Worm (Caenorhabditis elegans) whole organism, late embryonic: ENCODE measurements around the gene alg-1.

Experiments
- C38D4.7 ChIP-seq: fragments of 200-800 bp; sonication (Bioruptor generic); optimal IDR thresholded peaks from 2 replicates; lab custom pipeline; 2018; ENCODE audit warnings: mild to moderate bottlenecking, missing genetic modification characterization, moderate library complexity, missing compliant biosample characterization
- K02D7.2 ChIP-seq: sonication (generic microtip); optimal IDR thresholded peaks from 2 replicates; lab custom pipeline; 2017; ENCODE audit warnings: mild to moderate bottlenecking, missing genetic modification characterization, missing compliant biosample characterization
- ahr-1 ChIP-seq: sonication (generic microtip); optimal IDR thresholded peaks from 2 replicates; lab custom pipeline; 2016; ENCODE audit warnings: missing genetic modification characterization, missing compliant biosample characterization
- ama-1 ChIP-seq: fragments of 150-350 bp; optimal IDR thresholded peaks from 2 replicates; lab custom pipeline; 2014
- ceh-14 ChIP-seq: sonication (generic microtip); optimal IDR thresholded peaks from 2 replicates; lab custom pipeline; 2016; ENCODE audit warnings: missing genotype, missing genetic modification characterization, missing compliant biosample characterization
- ceh-18 ChIP-seq: sonication (generic microtip); optimal IDR thresholded peaks from 2 replicates; lab custom pipeline; 2016; ENCODE audit warnings: missing genetic modification characterization, missing compliant biosample characterization
- ceh-19 ChIP-seq: fragments of 200-800 bp; sonication (Bioruptor generic); optimal IDR thresholded peaks from 2 replicates; lab custom pipeline; 2018; ENCODE audit warnings: mild to moderate bottlenecking, missing genetic modification characterization, missing compliant biosample characterization
- ceh-22 ChIP-seq: sonication (generic microtip); optimal IDR thresholded peaks from 2 replicates; lab custom pipeline; 2017; ENCODE audit warnings: missing biosample characterization, missing genetic modification characterization
- ceh-30 ChIP-seq: fragments of 150-350 bp; optimal IDR thresholded peaks from 2 replicates; lab custom pipeline; 2014; ENCODE audit warnings: missing biosample characterization, missing genetic modification characterization
- ceh-31 ChIP-seq: sonication (generic microtip); optimal IDR thresholded peaks from 2 replicates; lab custom pipeline; 2016; ENCODE audit warnings: missing genetic modification characterization, missing compliant biosample characterization
- ceh-45 ChIP-seq: fragments of 200-800 bp; sonication (Bioruptor generic); IDR thresholded peaks from 2 replicates; pipeline ENCODE4 v1.3.6; 2022; ENCODE audit warnings: missing genetic modification reagents, missing genetic modification characterization, missing compliant biosample characterization
- ceh-6 ChIP-seq: fragments of 200-800 bp; sonication (Bioruptor generic); optimal IDR thresholded peaks from 2 replicates; lab custom pipeline; 2018; ENCODE audit warnings: mild to moderate bottlenecking, missing genetic modification characterization, missing compliant biosample characterization
- ceh-9 ChIP-seq: sonication (generic microtip); optimal IDR thresholded peaks from 2 replicates; lab custom pipeline; 2016; ENCODE audit warnings: mild to moderate bottlenecking, missing genetic modification characterization, inconsistent platforms, missing compliant biosample characterization
- dmd-4 ChIP-seq: sonication (generic microtip); optimal IDR thresholded peaks from 2 replicates; lab custom pipeline; 2016; ENCODE audit warnings: borderline replicate concordance, missing genetic modification characterization, missing compliant biosample characterization
- elt-4 ChIP-seq: sonication (generic microtip); optimal IDR thresholded peaks from 2 replicates; lab custom pipeline; 2016; ENCODE audit warnings: missing genetic modification characterization, missing compliant biosample characterization
- ets-4 ChIP-seq: sonication (generic microtip); optimal IDR thresholded peaks from 2 replicates; lab custom pipeline; 2016; ENCODE audit warnings: missing genetic modification characterization, missing compliant biosample characterization
- eyg-1 ChIP-seq: sonication (generic microtip); optimal IDR thresholded peaks from 2 replicates; lab custom pipeline; 2016; ENCODE audit warnings: missing genotype, missing genetic modification characterization, missing compliant biosample characterization
- fax-1 ChIP-seq: sonication (generic microtip); optimal IDR thresholded peaks from 2 replicates; lab custom pipeline; 2016; ENCODE audit warnings: missing genotype, missing genetic modification characterization, missing compliant biosample characterization
- fkh-10 ChIP-seq: fragments of 150-350 bp; optimal IDR thresholded peaks from 2 replicates; lab custom pipeline; 2014; ENCODE audit warnings: missing biosample characterization, missing genetic modification reagents, missing genetic modification characterization
- fkh-6 ChIP-seq: sonication (generic microtip); optimal IDR thresholded peaks from 2 replicates; lab custom pipeline; 2016; ENCODE audit warnings: missing genetic modification characterization, missing compliant biosample characterization
- gmeb-2 ChIP-seq: sonication (generic microtip); optimal IDR thresholded peaks from 2 replicates; lab custom pipeline; 2016; ENCODE audit warnings: missing genetic modification characterization, inconsistent platforms, missing compliant biosample characterization
- hlh-13 ChIP-seq: fragments of 200-800 bp; sonication (Bioruptor generic); optimal IDR thresholded peaks from 2 replicates; lab custom pipeline; 2018; ENCODE audit warnings: mild to moderate bottlenecking, missing genetic modification characterization, missing compliant biosample characterization
- hlh-30 ChIP-seq: sonication (generic microtip); optimal IDR thresholded peaks from 2 replicates; lab custom pipeline; 2017; ENCODE audit warnings: antibody characterized with exemption, missing genetic modification characterization, missing compliant biosample characterization; ENCODE audit not compliant: insufficient read depth
- lim-6 ChIP-seq: sonication (generic microtip); optimal IDR thresholded peaks from 2 replicates; lab custom pipeline; 2016; ENCODE audit warnings: missing genetic modification characterization, missing compliant biosample characterization
- lin-11 ChIP-seq: fragments of 200-800 bp; sonication (Bioruptor generic); optimal IDR thresholded peaks from 2 replicates; lab custom pipeline; 2018; ENCODE audit warnings: mild to moderate bottlenecking, missing genetic modification characterization, missing compliant biosample characterization
- mec-3 ChIP-seq: sonication (generic microtip); optimal IDR thresholded peaks from 2 replicates; lab custom pipeline; 2016; ENCODE audit warnings: borderline replicate concordance, missing genetic modification characterization, missing compliant biosample characterization
- nhr-232 ChIP-seq: sonication (generic microtip); optimal IDR thresholded peaks from 2 replicates; lab custom pipeline; 2016; ENCODE audit warnings: missing genetic modification characterization, missing compliant biosample characterization
- npax-4 ChIP-seq: sonication (generic microtip); optimal IDR thresholded peaks from 2 replicates; lab custom pipeline; 2016; ENCODE audit warnings: missing genetic modification characterization, missing compliant biosample characterization
- pag-3 ChIP-seq: sonication (generic microtip); optimal IDR thresholded peaks from 2 replicates; lab custom pipeline; 2016; ENCODE audit warnings: missing compliant biosample characterization, missing genetic modification characterization, borderline replicate concordance
- pha-2 ChIP-seq: sonication (generic microtip); optimal IDR thresholded peaks from 2 replicates; lab custom pipeline; 2017; ENCODE audit warnings: mild to moderate bottlenecking, missing genetic modification characterization, missing compliant biosample characterization
- pha-4 ChIP-seq: fragments of 150-350 bp; optimal IDR thresholded peaks from 2 replicates; lab custom pipeline; 2018; ENCODE audit warnings: missing biosample characterization, missing genetic modification reagents, missing genetic modification characterization
- pqm-1 ChIP-seq: sonication (generic microtip); optimal IDR thresholded peaks from 2 replicates; lab custom pipeline; 2016; ENCODE audit warnings: missing genetic modification characterization, missing compliant biosample characterization
- sdc-2 ChIP-seq: sonication (generic microtip); optimal IDR thresholded peaks from 2 replicates; lab custom pipeline; 2016; ENCODE audit warnings: missing genotype, missing genetic modification characterization, missing compliant biosample characterization
- syd-9 ChIP-seq: sonication (generic microtip); optimal IDR thresholded peaks from 2 replicates; lab custom pipeline; 2016; ENCODE audit warnings: mild to moderate bottlenecking, missing genetic modification characterization, moderate library complexity, missing compliant biosample characterization
- tbx-7 ChIP-seq: sonication (generic microtip); optimal IDR thresholded peaks from 2 replicates; lab custom pipeline; 2016; ENCODE audit warnings: missing genotype, missing genetic modification characterization, missing compliant biosample characterization
- unc-3 ChIP-seq, 2 experiments: fragments of 200-800 bp in 1 of 2; sonication (Bioruptor generic) in 1 of 2; sonication (generic microtip) in 1 of 2; conservative IDR thresholded peaks in 1 of 2; optimal IDR thresholded peaks in 1 of 2; 2 replicates each; pipeline versions ENCODE4 v1.3.6 to Lab custom; 2016 to 2022; ENCODE audit warnings: missing compliant biosample characterization in 2 of 2, missing genetic modification characterization in 2 of 2, missing genetic modification reagents in 1 of 2
- unc-42 ChIP-seq: sonication (generic microtip); optimal IDR thresholded peaks from 2 replicates; lab custom pipeline; 2016; ENCODE audit warnings: missing genotype, missing genetic modification characterization, missing compliant biosample characterization
- unc-55 ChIP-seq: sonication (generic microtip); optimal IDR thresholded peaks from 2 replicates; lab custom pipeline; 2017; ENCODE audit warnings: missing biosample characterization, missing genetic modification reagents, missing genetic modification characterization
- unc-86 ChIP-seq: sonication (generic microtip); optimal IDR thresholded peaks from 2 replicates; lab custom pipeline; 2016; ENCODE audit warnings: missing genetic modification characterization, missing compliant biosample characterization
- ztf-16 ChIP-seq: sonication (generic microtip); optimal IDR thresholded peaks from 2 replicates; lab custom pipeline; 2017; ENCODE audit warnings: missing genetic modification characterization, missing compliant biosample characterization

The alg-1 gene

DNA sequence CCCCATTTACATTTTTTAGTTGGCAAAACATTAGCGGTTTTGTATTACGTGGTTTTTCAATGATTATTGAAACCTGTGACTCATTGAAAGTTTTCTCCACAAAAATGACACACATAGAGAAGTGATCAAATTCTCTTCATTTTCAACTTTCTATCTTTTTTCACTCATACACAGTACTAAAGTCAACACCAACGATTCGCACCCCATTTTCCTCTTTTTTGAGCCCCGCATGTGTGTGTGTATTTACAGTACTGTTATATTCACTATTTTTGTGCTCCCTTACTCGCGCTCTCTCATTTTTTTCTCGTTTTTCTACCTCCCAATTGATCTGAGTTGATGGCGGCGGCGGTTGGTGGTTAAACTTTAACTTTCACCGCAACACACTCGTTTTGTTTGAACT is 9.5 kb downstream of the alg-1 start:
- no peak for TF ChIP-seq unc-3 (GFP tag; conservative IDR thresholded peaks at IDR 0.05; lab: Robert Waterston, UW)
- TF ChIP-seq unc-3 (tag; optimal IDR thresholded peaks at IDR 0.05; lab: Kevin White, UChicago) = no peak
- TF ChIP-seq C38D4.7 (GFP tag; lab: Kevin White, UChicago) = no peak
- no peak for TF ChIP-seq ceh-22 (tag; lab: Kevin White, UChicago)
- TF ChIP-seq hlh-30 (tag; lab: Kevin White, UChicago) = no peak
- no peak for TF ChIP-seq nhr-232
- no peak for TF ChIP-seq K02D7.2 (tag; lab: Kevin White, UChicago)
- no peak for TF ChIP-seq mec-3 (tag; lab: Kevin White, UChicago)
- TF ChIP-seq hlh-13 (GFP tag; lab: Kevin White, UChicago) = no peak
- no peak for TF ChIP-seq ahr-1 (tag; lab: Kevin White, UChicago)
- no peak for TF ChIP-seq lim-6 (tag; lab: Kevin White, UChicago)
- TF ChIP-seq ama-1 (lab: Kevin White, UChicago) = no peak
- TF ChIP-seq ceh-18 (tag; lab: Kevin White, UChicago) = no peak
- no peak for TF ChIP-seq pha-4 (tag; lab: Kevin White, UChicago)
- no peak for TF ChIP-seq pha-2 (tag; lab: Kevin White, UChicago)
- TF ChIP-seq ets-4 = no peak
- no peak for TF ChIP-seq fkh-6 (tag; lab: Kevin White, UChicago)
- TF ChIP-seq elt-4 = no peak
- TF ChIP-seq ceh-9 (tag; lab: Kevin White, UChicago) = no peak
- TF ChIP-seq ceh-30 = no peak
- TF ChIP-seq ztf-16 (tag; lab: Kevin White, UChicago) = no peak

DNA sequence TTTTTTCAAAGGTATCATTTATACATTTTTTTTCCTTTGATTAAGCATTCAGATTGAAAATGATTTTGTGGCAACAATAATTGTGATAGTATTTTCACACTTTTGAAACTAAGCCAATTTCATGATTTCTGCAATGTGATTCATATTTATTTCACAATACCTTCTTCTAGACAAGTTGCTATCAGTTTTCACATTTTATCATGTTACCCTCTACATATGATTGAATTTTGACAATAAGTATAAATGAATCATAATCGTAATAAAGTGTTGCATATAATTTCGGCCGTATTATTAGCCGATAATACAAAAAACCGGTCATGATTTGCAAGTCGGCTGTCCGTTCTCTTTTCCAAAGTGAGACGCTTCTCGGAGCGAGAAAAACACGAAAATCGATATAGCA is 10.5 kb downstream of the alg-1 start:
- TF ChIP-seq npax-4 (tag; lab: Kevin White, UChicago) = no peak
- no peak for TF ChIP-seq pha-2 (tag; lab: Kevin White, UChicago)
- TF ChIP-seq ceh-45 (GFP tag; lab: Robert Waterston, UW) = no peak
- no peak for TF ChIP-seq sdc-2 (tag; lab: Kevin White, UChicago)
- no peak for TF ChIP-seq mec-3 (tag; lab: Kevin White, UChicago)
- no peak for TF ChIP-seq K02D7.2 (tag; lab: Kevin White, UChicago)
- TF ChIP-seq hlh-30 (tag; lab: Kevin White, UChicago) = no peak
- no peak for TF ChIP-seq unc-42 (tag; lab: Kevin White, UChicago)
- no peak for TF ChIP-seq elt-4
- no peak for TF ChIP-seq ceh-6
- TF ChIP-seq ceh-19 (GFP tag; lab: Kevin White, UChicago) = no peak
- no peak for TF ChIP-seq ceh-14
- TF ChIP-seq unc-3 (GFP tag; conservative IDR thresholded peaks at IDR 0.05; lab: Robert Waterston, UW) = no peak
- no peak for TF ChIP-seq unc-3 (tag; optimal IDR thresholded peaks at IDR 0.05; lab: Kevin White, UChicago)
- no peak for TF ChIP-seq unc-86
- TF ChIP-seq fax-1 = no peak

DNA sequence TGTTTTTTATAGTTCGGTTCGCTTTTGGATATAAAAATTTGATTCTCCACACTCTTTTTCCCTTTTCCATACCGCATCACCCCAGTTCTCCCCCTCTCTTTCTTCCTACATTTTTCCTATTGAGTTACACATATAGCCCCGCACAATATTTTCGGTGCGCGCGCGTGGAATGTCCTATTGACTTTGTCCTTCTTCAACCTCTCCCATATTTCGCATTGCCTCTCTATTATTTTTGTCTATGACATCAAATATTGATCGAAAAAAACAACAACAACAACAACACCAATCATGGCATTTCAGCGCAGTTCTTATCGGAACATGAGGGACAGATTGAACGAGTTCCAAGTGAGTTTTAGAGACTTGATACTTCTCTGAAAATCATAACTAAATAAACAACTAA is 10.9 kb downstream of the alg-1 start, which contains the start of gene syx-2:
syx-2 (plus strand) TSS at position 301 of the 400 bp plus-strand sequence.
- no peak for TF ChIP-seq fkh-10 (GFP tag; lab: Kevin White, UChicago)
- no peak for TF ChIP-seq pqm-1 (tag; lab: Kevin White, UChicago)
- TF ChIP-seq unc-86 = no peak
- TF ChIP-seq dmd-4 (tag; lab: Kevin White, UChicago) = no peak
- no peak for TF ChIP-seq ceh-19 (GFP tag; lab: Kevin White, UChicago)
- no peak for TF ChIP-seq gmeb-2
- TF ChIP-seq pag-3 = no peak
- TF ChIP-seq unc-55 (GFP tag; lab: Kevin White, UChicago) = no peak
- no peak for TF ChIP-seq syd-9 (tag; lab: Kevin White, UChicago)
- no peak for TF ChIP-seq eyg-1 (tag; lab: Kevin White, UChicago)
- TF ChIP-seq ceh-31 (tag; lab: Kevin White, UChicago) = no peak
- no peak for TF ChIP-seq mec-3 (tag; lab: Kevin White, UChicago)
- no peak for TF ChIP-seq lin-11
- TF ChIP-seq hlh-13 (GFP tag; lab: Kevin White, UChicago) = no peak
- TF ChIP-seq tbx-7 (tag; lab: Kevin White, UChicago) = no peak
- TF ChIP-seq, all 69 proteins: peak for 0
